Fruit fly (Drosophila melanogaster): ENCODE measurements around the gene CG4022.

CG4022 gene

DNA sequence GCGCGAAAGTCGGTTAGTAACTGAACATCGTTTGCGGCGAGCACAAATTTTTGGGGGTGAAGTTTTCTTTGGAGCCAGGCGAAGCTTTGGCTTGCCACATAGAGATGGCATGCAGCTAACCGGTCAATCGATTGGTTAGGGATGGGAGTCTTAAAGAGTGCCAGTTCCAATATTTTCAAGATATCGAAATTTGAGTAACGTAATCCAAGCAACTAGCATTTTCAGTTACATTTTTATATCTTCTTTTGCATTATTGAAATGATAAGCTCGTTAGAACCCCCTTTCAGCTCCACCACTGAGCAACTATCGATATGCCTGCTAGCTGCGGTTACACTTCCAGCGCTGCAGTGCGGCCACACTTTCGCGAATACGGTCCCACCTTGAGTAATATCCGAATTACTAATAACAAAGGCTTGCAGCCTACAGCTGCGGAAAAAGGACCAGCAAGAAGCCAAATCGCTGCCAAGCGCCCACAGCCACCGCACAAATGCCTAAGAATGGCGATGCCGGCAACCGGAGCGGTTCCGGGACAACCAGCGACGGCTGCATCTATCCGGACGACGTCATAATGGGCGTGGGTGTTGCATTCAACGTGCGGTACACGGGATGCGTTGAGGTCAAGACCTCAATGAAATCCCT is 16.1 kb upstream of the CG4022 start, which contains the start of the genes Atat and Shc (continued):
- TF ChIP-seq CG7987 (GFP tag; optimal IDR thresholded peaks at IDR 0.05) = peak; percentile 95
- peak; percentile 97 for TF ChIP-seq lbe (GFP tag; optimal IDR thresholded peaks at IDR 0.05)
- TF ChIP-seq CG18262 (tag; optimal IDR thresholded peaks at IDR 0.05) = peak; percentile 96
- TF ChIP-seq CG15073 (GFP tag; optimal IDR thresholded peaks at IDR 0.05) = peak; percentile 92
- TF ChIP-seq fru (optimal IDR thresholded peaks at IDR 0.05) = no peak
- peak; percentile 90 for TF ChIP-seq CG8359 (GFP tag; optimal IDR thresholded peaks at IDR 0.05; ENCODE audit: borderline replicate concordance)
- TF ChIP-seq Ravus (GFP tag; IDR thresholded peaks at IDR 0.05) = peak; percentile 99
- peak; percentile 91 for TF ChIP-seq exex (tag; optimal IDR thresholded peaks at IDR 0.05)
- TF ChIP-seq CG8388 (GFP tag; optimal IDR thresholded peaks at IDR 0.05) = peak; percentile 94
- TF ChIP-seq CG8290 (GFP tag; optimal IDR thresholded peaks at IDR 0.05) = peak; percentile 99
- peak; percentile 98 to 100 for TF ChIP-seq CG8290 (tag; optimal IDR thresholded peaks at IDR 0.05)
- TF ChIP-seq CG17912 (GFP tag; optimal IDR thresholded peaks at IDR 0.05) = peak; percentile 93
- TF ChIP-seq Sry-β (GFP tag; optimal IDR thresholded peaks at IDR 0.05) = peak; percentile 61
- peak; percentile 47 for TF ChIP-seq CG7745 (tag; optimal IDR thresholded peaks at IDR 0.05)
- peak; percentile 97 for TF ChIP-seq CG13296 (GFP tag; optimal IDR thresholded peaks at IDR 0.05)
- peak; percentile 99 for TF ChIP-seq otp (GFP tag; IDR thresholded peaks at IDR 0.05)
- peak in 1 of 3 experiments; percentile 98 for TF ChIP-seq lola (GFP tag; optimal IDR thresholded peaks at IDR 0.05)
- TF ChIP-seq CG2116 (GFP tag; optimal IDR thresholded peaks at IDR 0.05) = peak; percentile 93
- peak; percentile 98 for TF ChIP-seq Lhr (GFP tag; optimal IDR thresholded peaks at IDR 0.05)
- TF ChIP-seq luna (GFP tag; optimal IDR thresholded peaks at IDR 0.05) = peak; percentile 99
- peak; percentile 100 for TF ChIP-seq CHES-1-like (GFP tag; optimal IDR thresholded peaks at IDR 0.05)
- peak; percentile 85 for TF ChIP-seq crol (GFP tag; IDR thresholded peaks at IDR 0.05)
- peak; percentile 99 for TF ChIP-seq Oaz (GFP tag; IDR thresholded peaks at IDR 0.05)
- TF ChIP-seq Nf-YA (GFP tag; IDR thresholded peaks at IDR 0.05) = peak; percentile 99
- TF ChIP-seq Dref (GFP tag; IDR thresholded peaks at IDR 0.05) = peak; percentile 87
- peak; percentile 100 for TF ChIP-seq HmgD (GFP tag; optimal IDR thresholded peaks at IDR 0.05)
- peak; percentile 99 for TF ChIP-seq nmo (GFP tag; optimal IDR thresholded peaks at IDR 0.05)
- peak; percentile 98 for TF ChIP-seq so (GFP tag; IDR thresholded peaks at IDR 0.05)
- peak; percentile 2 for TF ChIP-seq cg (GFP tag; optimal IDR thresholded peaks at IDR 0.05)
- TF ChIP-seq trh (GFP tag; optimal IDR thresholded peaks at IDR 0.05) = peak; percentile 99
- TF ChIP-seq gfzf (GFP tag; optimal IDR thresholded peaks at IDR 0.05) = peak; percentile 89
- peak; percentile 100 for TF ChIP-seq HmgZ (tag; optimal IDR thresholded peaks at IDR 0.05)
- TF ChIP-seq CG6765 (GFP tag; optimal IDR thresholded peaks at IDR 0.05) = peak; percentile 93
- peak; percentile 99 for TF ChIP-seq p53 (GFP tag; optimal IDR thresholded peaks at IDR 0.05)
- TF ChIP-seq nerfin-2 (GFP tag; IDR thresholded peaks at IDR 0.05; ENCODE audit: partially characterized antibody) = peak; percentile 77
- TF ChIP-seq Eip74EF (GFP tag; optimal IDR thresholded peaks at IDR 0.05) = peak in 1 of 2 experiments; percentile 89
- TF ChIP-seq HHEX (GFP tag; optimal IDR thresholded peaks at IDR 0.05) = peak; percentile 99
- peak; percentile 100 for TF ChIP-seq CG13624 (GFP tag; optimal IDR thresholded peaks at IDR 0.05)
- peak; percentile 100 for TF ChIP-seq ttk (GFP tag; IDR thresholded peaks at IDR 0.05)
- peak; percentile 99 for TF ChIP-seq CG12391 (tag; optimal IDR thresholded peaks at IDR 0.05)
- peak; percentile 99 for TF ChIP-seq gsb (GFP tag; IDR thresholded peaks at IDR 0.05)
- TF ChIP-seq ham (GFP tag; IDR thresholded peaks at IDR 0.05) = peak; percentile 98
- TF ChIP-seq CG14860 (GFP tag; IDR thresholded peaks at IDR 0.05; ENCODE audit: partially characterized antibody) = peak; percentile 91
- peak; percentile 98 for TF ChIP-seq ro (GFP tag; IDR thresholded peaks at IDR 0.05)
- TF ChIP-seq MBD-R2 (GFP tag; IDR thresholded peaks at IDR 0.05) = peak; percentile 100
- TF ChIP-seq dimm (GFP tag; IDR thresholded peaks at IDR 0.05) = peak; percentile 98
- TF ChIP-seq CG31365 (tag; optimal IDR thresholded peaks at IDR 0.05) = peak; percentile 87
- peak; percentile 99 for TF ChIP-seq CG13424 (tag; optimal IDR thresholded peaks at IDR 0.05)
- peak; percentile 87 for TF ChIP-seq HLH4C (GFP tag; IDR thresholded peaks at IDR 0.05; ENCODE audit: partially characterized antibody)

All from whole organism, embryonic.